Fruit fly (Drosophila melanogaster) S2 (cell line): ENCODE measurements around the gene CG44008.

Source experiments
- CG8478 ChIP-seq: fragments of >200 bp; optimal IDR thresholded peaks from 2 replicates; lab custom pipeline; 2018
- CTCF ChIP-seq, 2 experiments: fragments of >200 bp; optimal IDR thresholded peaks; 2 replicates each; lab custom pipeline; 2018

CG44008 gene

DNA sequence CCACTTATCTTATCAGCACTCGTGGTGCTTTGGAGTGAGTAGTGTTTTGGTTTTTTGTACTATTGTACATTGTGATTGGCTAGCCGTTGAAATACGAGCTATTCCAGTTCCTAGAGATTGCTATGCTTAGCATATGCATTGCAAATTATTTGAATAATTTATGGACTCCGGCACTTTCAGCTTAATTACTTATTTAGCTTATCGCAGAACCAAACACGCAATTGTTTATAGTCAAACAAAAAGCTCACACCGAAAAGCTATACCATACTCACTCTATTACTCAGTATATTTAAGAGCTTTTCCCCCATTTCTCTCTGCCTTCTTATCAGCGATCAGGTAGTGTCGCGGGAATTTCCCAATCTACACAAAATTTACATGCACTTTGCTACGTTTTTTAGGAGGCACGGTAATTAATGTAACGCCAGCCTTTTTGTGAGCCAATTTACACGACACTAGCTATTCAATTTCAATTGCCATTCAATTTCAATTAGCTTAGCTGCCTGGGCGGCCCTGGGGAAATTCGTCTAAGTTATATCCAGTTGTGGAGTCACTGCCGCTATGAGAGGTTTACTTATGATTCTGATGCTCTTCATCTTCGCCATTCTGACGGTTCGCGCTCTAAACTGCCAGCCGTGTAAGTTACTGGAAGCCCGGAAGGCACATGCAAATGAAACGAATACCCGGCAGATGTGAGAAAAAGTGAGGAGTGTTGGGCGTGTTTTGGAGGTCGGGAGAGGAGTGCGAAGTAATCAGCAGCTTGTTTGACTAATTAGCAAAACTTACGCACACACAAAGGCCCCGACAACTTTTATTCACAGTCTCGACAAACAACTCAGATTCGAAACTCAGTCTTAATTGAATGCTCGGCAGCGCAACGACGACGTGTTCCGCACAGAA lies at the start of gene CG44008, which contains the start of the genes CG14933, CG46426 and CG42486:
Gene CG44008, minus strand, starts transcription at position 155 of the 897 bp plus-strand sequence.
Gene CG14933, plus strand, starts transcription at position 538 of the 897 bp plus-strand sequence.
Gene CG46426, plus strand, starts transcription at position 538 of the 897 bp plus-strand sequence.
Gene CG42486, plus strand, starts transcription at position 847 of the 897 bp plus-strand sequence.
- TF ChIP-seq CTCF (optimal IDR thresholded peaks at IDR 0.05; lab: Kevin White, UChicago) (no peak), CG8478 (lab: Kevin White, UChicago) (no peak)

DNA sequence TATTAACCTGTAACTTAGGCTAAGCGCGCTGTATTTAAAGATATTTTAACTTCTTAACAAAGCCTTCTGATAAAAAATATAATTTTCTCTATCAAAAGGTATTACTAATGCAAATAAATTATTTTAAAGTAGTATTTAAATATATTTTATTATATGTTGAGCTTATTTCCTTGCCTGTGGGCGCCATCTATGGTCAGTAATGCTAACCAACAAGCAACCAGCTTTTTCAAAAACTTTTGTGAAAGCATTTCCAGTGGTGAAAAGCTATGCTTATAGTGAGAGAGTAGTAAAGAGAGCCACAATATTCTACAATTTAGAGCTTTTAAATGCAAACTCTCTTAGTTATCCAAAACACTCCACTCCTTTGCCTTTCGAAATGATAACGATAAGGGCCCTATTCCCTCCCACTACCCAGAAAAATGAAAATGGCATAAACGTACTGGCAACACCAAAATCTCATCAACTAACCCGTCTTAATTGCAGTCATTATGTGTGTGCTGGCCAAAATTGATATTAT lies 36.6 kb upstream of the CG44008 start:
- TF ChIP-seq CG8478 (lab: Kevin White, UChicago) = no peak
- no peak for TF ChIP-seq CTCF (optimal IDR thresholded peaks at IDR 0.05; lab: Kevin White, UChicago)

DNA sequence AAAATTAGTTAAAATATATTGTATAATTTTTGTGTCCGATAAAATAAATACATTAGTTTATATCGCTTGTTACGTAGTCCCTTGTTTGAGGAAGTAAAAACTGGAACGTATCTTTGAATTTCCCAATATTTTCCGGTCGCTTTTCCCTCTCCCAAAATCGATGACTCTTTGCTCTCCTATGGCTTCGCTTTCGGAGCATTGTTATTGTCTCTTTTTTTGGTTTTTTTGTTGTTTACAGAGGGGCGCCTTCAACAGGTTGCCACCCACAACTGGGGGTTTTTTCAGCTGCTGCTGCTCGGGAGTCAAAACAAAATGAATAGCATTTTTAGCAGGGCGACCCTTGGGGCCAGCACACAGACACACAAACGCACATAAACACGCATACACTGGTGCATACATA lies 32.6 kb upstream of the CG44008 start:
- no peak for TF ChIP-seq CTCF (optimal IDR thresholded peaks at IDR 0.05; lab: Kevin White, UChicago)
- TF ChIP-seq CG8478 (lab: Kevin White, UChicago) = no peak

- TF ChIP-seq CTCF (optimal IDR thresholded peaks at IDR 0.05; lab: Kevin White, UChicago) (no peak), CG8478 (lab: Kevin White, UChicago) (no peak)
These were observed 32.1 kb upstream of the CG44008 start for dm6 chr2L:11874232-11874765.

- TF ChIP-seq CTCF (optimal IDR thresholded peaks at IDR 0.05; lab: Kevin White, UChicago) (no peak), CG8478 (lab: Kevin White, UChicago) (no peak)
These were observed 28.7 kb upstream of the CG44008 start for dm6 chr2L:11870867-11871452.

- TF ChIP-seq CTCF (optimal IDR thresholded peaks at IDR 0.05; lab: Kevin White, UChicago) (no peak), CG8478 (lab: Kevin White, UChicago) (no peak)
These were observed 10.9 kb upstream of the CG44008 start, which contains the start of gene CG42751 for dm6 chr2L:11853130-11853529. CG42751 (plus strand) TSS chr2L:11853430.

dm6 chr2L:11849658-11850057 lies 7.4 kb upstream of the CG44008 start, which contains the start of gene Mal-B2:
Mal-B2 (plus strand) TSS chr2L:11849958.
- TF ChIP-seq CTCF (optimal IDR thresholded peaks at IDR 0.05; lab: Kevin White, UChicago) (no peak), CG8478 (lab: Kevin White, UChicago) (no peak)

DNA sequence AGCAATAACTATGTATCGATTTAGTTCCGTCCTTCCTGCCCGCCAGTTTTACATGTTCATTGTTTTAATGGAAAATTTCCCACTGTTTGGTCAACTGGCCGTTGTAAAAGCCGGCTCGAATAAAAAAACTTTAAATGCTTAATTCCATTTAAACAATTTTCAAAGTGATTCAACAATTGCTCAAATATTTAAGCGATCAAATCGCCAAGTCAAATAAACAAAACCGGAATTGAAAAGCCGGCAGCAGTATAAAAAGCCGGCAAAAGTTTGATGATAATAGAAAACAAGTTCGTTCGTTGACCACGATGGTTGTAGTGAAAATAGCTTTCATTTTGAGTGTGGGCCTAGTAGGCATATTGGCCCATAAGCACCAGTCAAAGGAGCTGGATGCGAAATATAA lies 4.7 kb upstream of the CG44008 start, which contains the start of gene Mal-B1:
Gene Mal-B1, plus strand, starts transcription at position 301 of the 400 bp plus-strand sequence.
- no peak for TF ChIP-seq CG8478 (lab: Kevin White, UChicago)
- no peak for TF ChIP-seq CTCF (optimal IDR thresholded peaks at IDR 0.05; lab: Kevin White, UChicago)

DNA sequence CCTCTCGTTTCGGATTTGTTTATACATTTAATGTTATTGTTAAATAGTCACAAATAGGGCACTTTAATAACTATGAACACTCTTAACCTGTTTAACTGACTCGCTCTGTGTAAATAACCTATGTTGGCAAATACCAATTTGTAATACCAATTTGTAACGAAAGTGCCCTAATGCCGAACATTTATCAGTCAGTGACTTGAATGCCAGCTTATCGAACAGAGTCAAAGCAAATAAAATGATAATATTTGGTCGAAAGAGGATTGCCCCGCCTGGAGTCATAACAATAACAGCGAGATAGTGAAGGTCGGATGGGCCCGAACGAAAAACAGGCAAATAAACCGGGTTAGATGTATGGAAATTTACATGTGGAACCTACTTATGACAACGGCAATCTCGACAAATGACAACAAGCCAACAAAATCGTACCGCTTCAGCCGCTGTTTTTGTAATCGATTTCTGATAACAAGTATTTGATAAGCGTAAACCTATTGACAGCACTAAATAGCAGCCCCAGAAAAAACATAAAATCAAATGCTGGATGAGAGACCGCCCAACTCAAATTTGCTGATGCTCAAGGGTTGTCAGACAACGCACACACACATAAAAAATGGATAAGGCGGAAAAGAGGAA lies 3.0 kb upstream of the CG44008 start:
- no peak for TF ChIP-seq CG8478 (lab: Kevin White, UChicago)
- no peak for TF ChIP-seq CTCF (optimal IDR thresholded peaks at IDR 0.05; lab: Kevin White, UChicago)

DNA sequence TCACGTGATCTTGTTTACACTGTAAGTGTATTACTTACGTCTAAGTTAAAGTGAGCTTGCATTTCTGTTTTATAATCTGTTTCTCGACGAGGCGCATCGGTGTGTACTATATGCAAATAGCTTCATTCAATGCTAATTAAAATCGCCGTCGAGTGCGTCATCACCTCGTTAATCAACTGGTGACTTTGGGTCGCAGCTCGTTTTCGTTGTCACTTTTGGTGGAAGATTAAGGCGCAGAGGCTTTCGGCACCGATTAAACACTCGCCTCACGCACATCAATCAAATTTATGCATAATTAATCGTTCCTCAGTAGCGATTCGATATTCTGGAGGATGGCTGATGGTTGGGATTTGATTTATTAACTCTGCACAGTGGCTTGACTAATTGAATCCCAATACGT lies 2.0 kb upstream of the CG44008 start:
- TF ChIP-seq CG8478 (lab: Kevin White, UChicago) (no peak), CTCF (optimal IDR thresholded peaks at IDR 0.05; lab: Kevin White, UChicago) (no peak)

DNA sequence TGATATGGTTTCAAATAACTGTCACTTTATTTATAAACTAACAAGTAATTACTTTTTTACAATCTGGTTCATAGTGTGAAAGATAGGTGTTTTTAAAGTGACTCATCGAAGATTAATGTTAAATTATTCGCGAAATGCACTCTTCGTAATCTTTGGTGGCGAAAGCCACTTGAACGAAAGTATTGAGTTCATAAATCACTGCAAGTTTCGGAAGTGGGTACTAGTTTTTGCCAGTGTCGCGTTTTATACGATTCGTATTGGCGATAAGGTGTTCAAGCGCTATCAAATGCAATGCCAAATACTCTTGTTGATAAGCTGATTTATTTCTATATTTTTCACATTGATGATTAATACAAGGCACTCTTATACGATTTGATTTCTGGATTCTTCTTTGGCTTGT lies 707 bp downstream of the CG44008 start:
- TF ChIP-seq CG8478 (lab: Kevin White, UChicago) (no peak), CTCF (optimal IDR thresholded peaks at IDR 0.05; lab: Kevin White, UChicago) (no peak)

DNA sequence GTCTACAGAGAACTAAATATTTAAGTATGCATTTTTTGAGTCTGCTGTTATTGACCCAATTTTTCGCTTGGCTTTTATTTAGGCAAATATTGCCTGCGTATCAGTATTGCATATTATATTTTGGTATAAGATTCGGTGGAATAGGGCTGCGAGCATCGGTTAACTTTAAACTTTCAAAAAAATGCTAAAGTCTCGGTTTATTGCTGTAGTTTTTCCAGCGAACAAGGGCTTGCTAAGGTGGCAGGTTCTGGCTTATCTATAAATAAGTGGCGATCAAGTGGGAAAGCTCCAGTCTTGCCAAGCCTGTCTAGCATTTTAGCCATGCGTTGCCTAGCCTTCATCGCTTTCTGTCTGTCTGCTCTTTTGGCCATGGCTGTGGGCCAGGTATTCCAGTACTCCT lies 1.9 kb downstream of the CG44008 start, which contains the start of gene CG31704:
Gene CG31704, plus strand, starts transcription at position 301 of the 400 bp plus-strand sequence.
- TF ChIP-seq CTCF (optimal IDR thresholded peaks at IDR 0.05; lab: Kevin White, UChicago) (no peak), CG8478 (lab: Kevin White, UChicago) (no peak)

- no peak for TF ChIP-seq CG8478 (lab: Kevin White, UChicago)
- TF ChIP-seq CTCF (optimal IDR thresholded peaks at IDR 0.05; lab: Kevin White, UChicago) = no peak
These were observed 2.6 kb downstream of the CG44008 start, which contains the start of gene Sfp33A3 for dm6 chr2L:11839612-11840011. Sfp33A3 (plus strand) TSS chr2L:11839912.

- TF ChIP-seq CTCF (optimal IDR thresholded peaks at IDR 0.05; lab: Kevin White, UChicago) (no peak), CG8478 (lab: Kevin White, UChicago) (no peak)
These were observed 4.8 kb downstream of the CG44008 start, which contains the start of gene Sfp33A2 for dm6 chr2L:11837413-11837812. Sfp33A2 (plus strand) TSS chr2L:11837713.
